Fruit fly (Drosophila melanogaster): ENCODE measurements around the gene CG32603.

Gene CG32603

dm6 chrX:14218045-14218483 lies 33.7 kb downstream of the CG32603 start (continued):
- TF ChIP-seq sd (tag; optimal IDR thresholded peaks at IDR 0.05) (peak; percentile 47), E2f1 (GFP tag; IDR thresholded peaks at IDR 0.05) (peak; percentile 84), CG17802 (tag; optimal IDR thresholded peaks at IDR 0.05) (peak; percentile 56), ssp (GFP tag; IDR thresholded peaks at IDR 0.05) (peak; percentile 61), org-1 (GFP tag; optimal IDR thresholded peaks at IDR 0.05) (peak; percentile 84), ase (GFP tag; IDR thresholded peaks at IDR 0.05) (peak; percentile 81), inv (GFP tag; IDR thresholded peaks at IDR 0.05; ENCODE audit: partially characterized antibody) (no peak), wor (GFP tag; IDR thresholded peaks at IDR 0.05) (peak; percentile 74), Nf-YC (tag; optimal IDR thresholded peaks at IDR 0.05) (peak; percentile 61), wek (GFP tag; optimal IDR thresholded peaks at IDR 0.05) (peak; percentile 16), lilli (GFP tag; optimal IDR thresholded peaks at IDR 0.05) (peak; percentile 83), E2f2 (GFP tag; IDR thresholded peaks at IDR 0.05) (peak; percentile 61), CG31388 (GFP tag; optimal IDR thresholded peaks at IDR 0.05) (peak; percentile 66), Sry-β (GFP tag; optimal IDR thresholded peaks at IDR 0.05) (no peak), gem (tag; optimal IDR thresholded peaks at IDR 0.05) (peak; percentile 95), caup (GFP tag; optimal IDR thresholded peaks at IDR 0.05; ENCODE audit: severe bottlenecking) (peak; percentile 85), cato (GFP tag; optimal IDR thresholded peaks at IDR 0.05; ENCODE audit: borderline replicate concordance) (peak; percentile 55), nerfin-2 (GFP tag; IDR thresholded peaks at IDR 0.05; ENCODE audit: partially characterized antibody) (no peak), Mrtf (GFP tag; IDR thresholded peaks at IDR 0.05) (peak; percentile 78), jigr1 (GFP tag; IDR thresholded peaks at IDR 0.05) (0 out of 3 replicates have a peak, but pooled peaks have one; percentile 44), CG11398 (GFP tag; optimal IDR thresholded peaks at IDR 0.05) (no peak), CG10321 (GFP tag; IDR thresholded peaks at IDR 0.05) (peak; percentile 58), chinmo (GFP tag; IDR thresholded peaks at IDR 0.05; ENCODE audit: partially characterized antibody) (0 out of 4 replicates have a peak, but pooled peaks have one; percentile 13), sug (tag; optimal IDR thresholded peaks at IDR 0.05) (peak; percentile 55), dmrt11E (tag; optimal IDR thresholded peaks at IDR 0.05) (peak; percentile 87), CG11456 (GFP tag; IDR thresholded peaks at IDR 0.05) (peak; percentile 81), disco-r (GFP tag; optimal IDR thresholded peaks at IDR 0.05) (peak; percentile 39), CG4707 (GFP tag; optimal IDR thresholded peaks at IDR 0.05) (peak; percentile 44), crol (GFP tag; IDR thresholded peaks at IDR 0.05) (peak; percentile 35; the same call in 1 of the 2 replicates), eyg (GFP tag; optimal IDR thresholded peaks at IDR 0.05) (peak; percentile 10), tgo (GFP tag; IDR thresholded peaks at IDR 0.05) (peak; percentile 89), Taf1 (GFP tag; IDR thresholded peaks at IDR 0.05) (peak; percentile 74), CG11085 (GFP tag; IDR thresholded peaks at IDR 0.05) (peak; percentile 81), CG15601 (tag; optimal IDR thresholded peaks at IDR 0.05) (peak; percentile 83), zf30C (GFP tag; optimal IDR thresholded peaks at IDR 0.05) (peak; percentile 73), CG1603 (tag; optimal IDR thresholded peaks at IDR 0.05) (peak; percentile 28), Optix (GFP tag; IDR thresholded peaks at IDR 0.05) (0 out of 3 replicates have a peak, but pooled peaks have one; percentile 53), CG10462 (GFP tag; optimal IDR thresholded peaks at IDR 0.05) (peak; percentile 80), CG4820 (GFP tag; optimal IDR thresholded peaks at IDR 0.05) (peak; percentile 82), otp (GFP tag; IDR thresholded peaks at IDR 0.05) (peak; percentile 78; the same call in 2 of the 3 replicates), CG8924 (tag; optimal IDR thresholded peaks at IDR 0.05) (peak; percentile 92), trem (tag; optimal IDR thresholded peaks at IDR 0.05) (peak; percentile 82), CG34422 (GFP tag; IDR thresholded peaks at IDR 0.05) (peak; percentile 88), HLH4C (GFP tag; IDR thresholded peaks at IDR 0.05; ENCODE audit: partially characterized antibody) (no peak), pan (optimal IDR thresholded peaks at IDR 0.05) (no peak), pan (GFP tag; optimal IDR thresholded peaks at IDR 0.05 in 1 of 2, IDR thresholded peaks at IDR 0.05 in 1 of 2) (peak in 1 of 2 experiments; percentile 93), CG6175 (GFP tag; IDR thresholded peaks at IDR 0.05) (peak; percentile 81), CG30020 (tag; optimal IDR thresholded peaks at IDR 0.05) (peak; percentile 51), CG11723 (GFP tag; optimal IDR thresholded peaks at IDR 0.05) (peak; percentile 76), CG3847 (GFP tag; IDR thresholded peaks at IDR 0.05) (peak; percentile 85)
